Worm (Caenorhabditis elegans) whole organism, L2 larva: ENCODE measurements around the gene sra-27.

ENCODE experiments used
- F13H6.1 ChIP-seq: sonication (generic microtip); optimal IDR thresholded peaks from 2 replicates; lab custom pipeline; 2016; ENCODE audit warnings: missing genetic modification characterization, missing compliant biosample characterization
- Y55F3AM.14 ChIP-seq: fragments of 200-800 bp; sonication (Bioruptor generic); optimal IDR thresholded peaks from 2 replicates; lab custom pipeline; 2018; ENCODE audit warnings: mild to moderate bottlenecking, missing genetic modification characterization, missing compliant biosample characterization
- ZK546.5 ChIP-seq: sonication (generic microtip); optimal IDR thresholded peaks from 2 replicates; lab custom pipeline; 2017; ENCODE audit warnings: missing biosample characterization, missing genetic modification characterization
- ama-1 ChIP-seq: fragments of 150-350 bp; optimal IDR thresholded peaks from 2 replicates; lab custom pipeline; 2018; ENCODE audit warnings: inconsistent platforms
- ceh-16 ChIP-seq: fragments of 150-350 bp; optimal IDR thresholded peaks from 2 replicates; lab custom pipeline; 2014; ENCODE audit warnings: missing biosample characterization, missing genetic modification characterization
- ceh-82 ChIP-seq: fragments of 150-350 bp; optimal IDR thresholded peaks from 2 replicates; lab custom pipeline; 2014; ENCODE audit warnings: missing biosample characterization, missing genetic modification characterization
- dmd-4 ChIP-seq: sonication (generic microtip); optimal IDR thresholded peaks from 2 replicates; lab custom pipeline; 2017; ENCODE audit warnings: missing biosample characterization, missing genetic modification characterization
- egl-27 ChIP-seq: sonication (generic microtip); optimal IDR thresholded peaks from 3 replicates; lab custom pipeline; 2017; ENCODE audit warnings: missing biosample characterization, missing genetic modification reagents, missing genetic modification characterization
- elt-1 ChIP-seq: fragments of 150-350 bp; optimal IDR thresholded peaks from 2 replicates; lab custom pipeline; 2014; ENCODE audit warnings: missing biosample characterization, missing genetic modification characterization
- fos-1 ChIP-seq: fragments of 150-350 bp; optimal IDR thresholded peaks from 2 replicates; lab custom pipeline; 2014; ENCODE audit warnings: missing biosample characterization, missing genetic modification characterization
- gmeb-1 ChIP-seq: fragments of 150-350 bp; optimal IDR thresholded peaks from 2 replicates; lab custom pipeline; 2014; ENCODE audit warnings: missing biosample characterization, missing genetic modification characterization
- lin-13 ChIP-seq: fragments of 150-350 bp; optimal IDR thresholded peaks from 2 replicates; lab custom pipeline; 2014; ENCODE audit warnings: missing biosample characterization, missing genetic modification reagents, missing genetic modification characterization
- lsy-2 ChIP-seq, 2 experiments: fragments of 150-350 bp in 1 of 2; sonication (generic microtip) in 1 of 2; optimal IDR thresholded peaks; 2 replicates each; lab custom pipeline; 2014 to 2017; ENCODE audit warnings: missing biosample characterization in 2 of 2, missing genetic modification characterization in 2 of 2
- mab-5 ChIP-seq: fragments of 150-350 bp; optimal IDR thresholded peaks from 2 replicates; lab custom pipeline; 2014; ENCODE audit warnings: missing biosample characterization, missing genetic modification characterization
- mbf-1 ChIP-seq: sonication (generic microtip); optimal IDR thresholded peaks from 2 replicates; lab custom pipeline; 2017; ENCODE audit warnings: missing biosample characterization, missing genetic modification characterization
- mdl-1 ChIP-seq, 2 experiments: fragments of 150-350 bp in 1 of 2; sonication (generic microtip) in 1 of 2; optimal IDR thresholded peaks; 2 replicates each; lab custom pipeline; 2017; ENCODE audit warnings: missing biosample characterization in 2 of 2, missing genetic modification characterization in 2 of 2
- nhr-10 ChIP-seq: sonication (generic microtip); optimal IDR thresholded peaks from 2 replicates; lab custom pipeline; 2017; ENCODE audit warnings: missing biosample characterization, missing genetic modification characterization
- nhr-12 ChIP-seq: fragments of 150-350 bp; optimal IDR thresholded peaks from 2 replicates; lab custom pipeline; 2014; ENCODE audit warnings: missing biosample characterization, missing genetic modification characterization
- nhr-21 ChIP-seq: fragments of 150-350 bp; optimal IDR thresholded peaks from 2 replicates; lab custom pipeline; 2014; ENCODE audit warnings: missing biosample characterization, missing genetic modification characterization
- nhr-23 ChIP-seq: fragments of 150-350 bp; optimal IDR thresholded peaks from 2 replicates; lab custom pipeline; 2014; ENCODE audit warnings: missing biosample characterization, missing genetic modification reagents, missing genetic modification characterization
- nhr-237 ChIP-seq: fragments of 150-350 bp; optimal IDR thresholded peaks from 2 replicates; lab custom pipeline; 2014; ENCODE audit warnings: missing biosample characterization, missing genetic modification characterization
- nhr-25 ChIP-seq: fragments of 150-350 bp; sonication (generic microtip); optimal IDR thresholded peaks from 3 replicates; lab custom pipeline; 2014; ENCODE audit warnings: missing biosample characterization, missing genetic modification characterization
- nhr-6 ChIP-seq: fragments of 150-350 bp; optimal IDR thresholded peaks from 2 replicates; lab custom pipeline; 2014; ENCODE audit warnings: missing biosample characterization, missing genetic modification characterization
- nhr-77 ChIP-seq: fragments of 150-350 bp; optimal IDR thresholded peaks from 2 replicates; lab custom pipeline; 2014; ENCODE audit warnings: missing biosample characterization, missing genetic modification characterization
- peb-1 ChIP-seq: fragments of 150-350 bp; optimal IDR thresholded peaks from 2 replicates; lab custom pipeline; 2014; ENCODE audit warnings: missing biosample characterization, missing genetic modification characterization
- skn-1 ChIP-seq: sonication (generic microtip); optimal IDR thresholded peaks from 2 replicates; lab custom pipeline; 2017; ENCODE audit warnings: missing biosample characterization, missing genetic modification characterization
- sma-3 ChIP-seq: sonication (generic microtip); optimal IDR thresholded peaks from 2 replicates; lab custom pipeline; 2016; ENCODE audit warnings: missing genetic modification reagents, missing genetic modification characterization, missing compliant biosample characterization
- sma-9 ChIP-seq, 2 experiments: fragments of 150-350 bp in 1 of 2; sonication (generic microtip) in 1 of 2; optimal IDR thresholded peaks; 2 replicates each; lab custom pipeline; 2014 to 2016; ENCODE audit warnings: missing genetic modification characterization in 2 of 2, mild to moderate bottlenecking in 1 of 2, missing biosample characterization in 1 of 2, missing compliant biosample characterization in 1 of 2, missing genetic modification reagents in 1 of 2, moderate library complexity in 1 of 2
- unc-39 ChIP-seq: fragments of 150-350 bp; optimal IDR thresholded peaks from 2 replicates; lab custom pipeline; 2014; ENCODE audit warnings: missing biosample characterization, missing genetic modification characterization
- ztf-1 ChIP-seq: fragments of 200-800 bp; sonication (Bioruptor generic); conservative IDR thresholded peaks from 2 replicates; pipeline ENCODE4 v1.3.6; 2022; ENCODE audit warnings: missing genetic modification characterization, missing compliant biosample characterization
- ztf-4 ChIP-seq: fragments of 150-350 bp; optimal IDR thresholded peaks from 2 replicates; lab custom pipeline; 2014; ENCODE audit warnings: missing biosample characterization, missing genetic modification characterization

sra-27 gene

DNA sequence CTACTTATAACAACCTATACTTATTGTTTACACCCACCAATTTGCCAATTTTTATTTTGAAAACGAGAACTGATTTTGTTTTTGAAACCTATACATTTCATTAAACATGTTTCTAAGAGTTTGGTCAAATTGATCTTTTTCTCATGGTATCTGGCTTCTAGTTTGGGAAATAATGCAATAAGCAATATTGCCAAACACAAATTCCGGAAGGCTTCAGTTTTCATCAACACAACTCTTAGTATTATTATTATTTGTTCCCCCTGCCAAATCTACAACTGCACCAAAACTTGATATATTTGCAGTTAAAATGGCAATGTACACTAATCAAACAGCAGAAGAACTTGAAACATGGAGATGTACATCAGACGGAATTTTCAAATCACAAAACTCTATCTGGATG lies at the start of gene sra-27:
Gene sra-27 (plus strand): TSS at position 301 of the 400 bp plus-strand sequence.
- no peak for TF ChIP-seq mab-5 (tag; lab: Kevin White, UChicago)
- TF ChIP-seq ztf-4 (tag; lab: Kevin White, UChicago), result no peak
- no peak for TF ChIP-seq Y55F3AM.14 (GFP tag; lab: Kevin White, UChicago)
- no peak for TF ChIP-seq ceh-82 (tag; lab: Kevin White, UChicago)
- TF ChIP-seq dmd-4, result no peak
- TF ChIP-seq elt-1 (tag; lab: Kevin White, UChicago), result no peak
- no peak for TF ChIP-seq gmeb-1 (tag; lab: Kevin White, UChicago)

ce11 chrII:6519703-6520102 lies 49.1 kb upstream of the sra-27 start:
- no peak for TF ChIP-seq mbf-1 (tag; lab: Kevin White, UChicago)
- no peak for TF ChIP-seq sma-3 (GFP tag; lab: Kevin White, UChicago)

DNA sequence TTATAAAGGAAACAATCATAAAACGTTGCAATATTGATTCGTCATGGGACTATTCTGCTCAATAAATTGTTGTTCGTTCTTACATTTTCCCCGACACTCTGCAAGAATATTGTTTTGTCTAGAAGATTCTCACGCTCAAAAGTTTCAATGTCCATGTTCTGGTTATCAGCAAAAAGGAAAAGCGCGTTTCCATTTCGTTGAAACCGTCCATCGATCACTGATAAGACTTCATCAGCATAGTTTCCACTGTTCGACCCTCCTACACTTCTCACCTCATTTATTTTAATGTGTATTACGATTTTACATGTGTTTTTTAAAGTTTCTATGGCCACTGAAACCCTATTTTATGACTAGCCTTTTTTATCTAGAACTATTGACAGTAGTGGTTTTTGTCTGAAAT lies 48.7 kb upstream of the sra-27 start:
- TF ChIP-seq skn-1 (tag; lab: Kevin White, UChicago) (no peak), ceh-82 (tag; lab: Kevin White, UChicago) (no peak), sma-9 (GFP tag; optimal IDR thresholded peaks at IDR 0.05; lab: Kevin White, UChicago) (peak; percentile 17), sma-9 (tag; optimal IDR thresholded peaks at IDR 0.05; lab: Kevin White, UChicago) (no peak), nhr-25 (tag; lab: Kevin White, UChicago) (no peak), ceh-16 (tag; lab: Kevin White, UChicago) (no peak), ZK546.5 (no peak), nhr-12 (tag; lab: Kevin White, UChicago) (no peak), gmeb-1 (tag; lab: Kevin White, UChicago) (no peak), ztf-4 (tag; lab: Kevin White, UChicago) (no peak), mdl-1 (tag; optimal IDR thresholded peaks at IDR 0.05; lab: Kevin White, UChicago) (no peak), lin-13 (no peak), fos-1 (tag; lab: Kevin White, UChicago) (peak; percentile 42)
- TF ChIP-seq, all 48 proteins: peak for 2

DNA sequence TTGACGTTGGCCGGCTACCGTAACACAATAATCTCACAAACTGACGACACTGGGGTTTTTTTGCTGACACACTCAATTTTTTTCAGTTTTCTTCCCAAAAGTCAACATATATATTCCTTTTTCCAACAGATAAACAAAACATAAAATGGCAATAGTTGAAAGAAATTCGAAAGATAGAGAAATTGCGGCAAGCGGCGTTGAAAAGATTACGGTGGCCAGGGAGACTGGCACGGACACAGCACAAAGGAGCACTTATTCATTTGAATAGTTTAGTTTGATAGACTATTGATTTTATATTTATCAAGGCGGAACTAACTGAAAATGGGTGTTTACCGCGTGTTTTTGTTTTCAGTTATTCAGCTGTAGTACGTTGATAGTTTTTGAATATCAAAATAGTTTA lies 47.5 kb upstream of the sra-27 start, which contains the start of gene toe-2:
Gene toe-2 (minus strand): TSS at position 70 of the 400 bp plus-strand sequence.
- no peak for TF ChIP-seq lsy-2 (tag; optimal IDR thresholded peaks at IDR 0.05; lab: Kevin White, UChicago)
- TF ChIP-seq ztf-1, result no peak
- TF ChIP-seq nhr-237 (tag; lab: Kevin White, UChicago), result no peak
- TF ChIP-seq nhr-6, result no peak
- TF ChIP-seq ama-1, result no peak
- no peak for TF ChIP-seq egl-27 (tag; lab: Kevin White, UChicago)
- TF ChIP-seq gmeb-1 (tag; lab: Kevin White, UChicago), result no peak
- TF ChIP-seq nhr-10 (tag; lab: Kevin White, UChicago), result no peak
- TF ChIP-seq unc-39, result no peak

ce11 chrII:6522622-6523254 lies 46.1 kb upstream of the sra-27 start:
- TF ChIP-seq F13H6.1 (tag; lab: Kevin White, UChicago) (peak; percentile 12), sma-3 (GFP tag; lab: Kevin White, UChicago) (no peak), nhr-23 (tag; lab: Kevin White, UChicago) (no peak), peb-1 (tag; lab: Kevin White, UChicago) (no peak), sma-9 (GFP tag; optimal IDR thresholded peaks at IDR 0.05; lab: Kevin White, UChicago) (peak; percentile 31), sma-9 (tag; optimal IDR thresholded peaks at IDR 0.05; lab: Kevin White, UChicago) (no peak), nhr-6 (no peak)

DNA sequence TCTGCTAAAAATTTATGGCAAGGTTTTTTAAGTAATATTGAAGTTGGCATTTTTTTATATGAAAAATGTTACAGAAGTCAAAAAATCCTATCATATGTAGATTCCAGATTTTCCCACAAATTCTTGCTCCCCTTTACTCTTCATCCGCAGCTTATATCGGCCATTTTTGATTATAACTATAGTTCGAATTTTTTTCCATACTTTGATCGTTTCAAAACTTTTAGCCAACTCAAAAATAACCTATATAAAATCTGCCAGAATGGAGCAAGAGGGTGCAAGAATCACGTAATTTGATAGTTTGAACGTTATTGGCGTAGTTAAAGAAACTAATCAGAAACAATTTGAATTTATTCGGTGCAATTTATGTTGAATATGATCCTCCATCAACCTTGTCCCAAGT lies 44.9 kb upstream of the sra-27 start:
- no peak for TF ChIP-seq mab-5 (tag; lab: Kevin White, UChicago)
- TF ChIP-seq nhr-6, result no peak
- TF ChIP-seq mdl-1 (tag; optimal IDR thresholded peaks at IDR 0.05; lab: Kevin White, UChicago), result no peak
- no peak for TF ChIP-seq sma-9 (GFP tag; optimal IDR thresholded peaks at IDR 0.05; lab: Kevin White, UChicago)
- TF ChIP-seq sma-9 (tag; optimal IDR thresholded peaks at IDR 0.05; lab: Kevin White, UChicago), result no peak
- TF ChIP-seq nhr-21 (tag; lab: Kevin White, UChicago), result no peak
- TF ChIP-seq nhr-77 (tag; lab: Kevin White, UChicago), result no peak
- TF ChIP-seq, all 48 proteins: peak for 0
